Worm (Caenorhabditis elegans): ENCODE data around the gene lyst-1.

DNA sequence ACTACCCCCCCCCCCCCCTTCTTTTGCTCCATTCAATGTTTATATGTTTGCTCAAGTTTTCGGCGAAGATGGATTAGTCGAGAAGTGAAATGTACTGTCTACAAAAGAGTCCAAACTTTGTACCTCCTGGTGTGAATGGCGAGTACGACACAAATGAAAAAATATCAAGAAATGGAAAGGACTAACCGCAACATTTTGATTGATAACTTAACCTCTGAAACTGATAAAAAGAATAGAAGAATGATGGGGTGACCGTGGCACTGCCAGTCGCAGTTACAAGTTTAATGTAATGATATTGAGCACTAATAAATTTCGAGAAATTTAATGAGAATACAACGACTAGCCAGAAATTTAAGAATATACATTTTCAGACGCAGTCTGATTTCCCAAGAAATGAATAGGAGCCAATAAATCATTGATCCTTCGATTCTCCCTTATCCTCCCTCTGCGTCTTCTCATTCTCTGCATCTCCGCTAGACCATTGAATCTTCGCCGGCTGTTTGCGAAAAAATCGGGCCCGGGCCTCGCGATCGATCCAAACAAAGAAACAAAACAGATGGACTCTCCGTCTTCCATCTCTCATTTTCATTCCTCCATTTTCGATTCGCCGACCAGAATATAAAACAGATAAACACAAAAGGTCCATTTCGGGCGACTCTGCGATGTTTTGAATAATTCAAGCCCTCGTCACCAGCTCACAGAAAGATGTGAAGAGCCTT is 33.9 kb upstream of the lyst-1 start:
- TF ChIP-seq ama-1 (optimal IDR thresholded peaks at IDR 0.05), result no peak
- no peak for TF ChIP-seq sea-1 (GFP tag; conservative IDR thresholded peaks at IDR 0.05)
